Worm (Caenorhabditis elegans): Measurements from ENCODE around the gene nep-24.
"Not testable (repeated sequence)": the region's sequence is repeated elsewhere in the genome, so short reads cannot be mapped to it uniquely, and the experiment has no call there.

Gene nep-24

DNA sequence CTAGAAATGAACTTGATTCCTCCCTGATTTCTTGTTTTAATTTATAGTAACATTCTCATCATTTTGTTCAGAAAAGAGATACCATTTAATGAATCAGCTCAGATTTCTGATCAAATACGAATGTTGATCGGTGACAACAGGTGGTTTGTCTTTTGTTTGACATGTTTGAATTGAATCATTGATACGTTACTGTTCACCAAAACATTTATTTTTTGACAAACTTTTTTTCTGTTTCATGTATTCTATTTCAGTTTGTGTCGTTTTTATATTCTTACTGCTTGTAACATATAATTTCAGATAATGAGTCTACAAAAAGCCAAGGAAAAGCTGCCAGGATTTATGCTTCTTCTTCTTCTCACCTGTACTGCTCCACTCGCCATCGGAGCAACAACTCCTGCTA lies at the start of gene nep-24:
nep-24 (plus strand) TSS at position 301 of the 400 bp plus-strand sequence.
- no peak for TF ChIP-seq ceh-82 (tag; optimal IDR thresholded peaks at IDR 0.05)
- no peak for TF ChIP-seq madf-5 (GFP tag; IDR thresholded peaks at IDR 0.05)
- no peak for TF ChIP-seq lin-29 (GFP tag; IDR thresholded peaks at IDR 0.05)
- no peak for TF ChIP-seq ama-1 (optimal IDR thresholded peaks at IDR 0.05)
- TF ChIP-seq cey-2 (tag; optimal IDR thresholded peaks at IDR 0.05; ENCODE audit: borderline replicate concordance, insufficient read depth): no peak
- no peak for TF ChIP-seq lir-3 (tag; optimal IDR thresholded peaks at IDR 0.05)
- no peak for TF ChIP-seq spr-3 (GFP tag; optimal IDR thresholded peaks at IDR 0.05)
- no peak for TF ChIP-seq Y5F2A.4 (GFP tag; optimal IDR thresholded peaks at IDR 0.05)
- no peak for TF ChIP-seq T20F7.1 (GFP tag; optimal IDR thresholded peaks at IDR 0.05)
- TF ChIP-seq T26A8.4 (GFP tag; IDR thresholded peaks at IDR 0.05): no peak
- no peak for TF ChIP-seq Y75B8A.6 (GFP tag; IDR thresholded peaks at IDR 0.05)
- TF ChIP-seq hif-1 (tag; optimal IDR thresholded peaks at IDR 0.05): no peak
- no peak for TF ChIP-seq lin-13 (GFP tag; optimal IDR thresholded peaks at IDR 0.05)
- no peak for TF ChIP-seq dmd-9 (GFP tag; IDR thresholded peaks at IDR 0.05)

ce11 chrIV:16882414-16882813 lies 41.8 kb upstream of the nep-24 start:
- 0 out of 2 replicates have a peak, but pooled peaks have one; percentile 48 for TF ChIP-seq snpc-1.2 (GFP tag; IDR thresholded peaks at IDR 0.05)

ce11 chrIV:16888580-16888979 lies 35.6 kb upstream of the nep-24 start:
- TF ChIP-seq ces-1 (GFP tag; optimal IDR thresholded peaks at IDR 0.05) (no peak), snpc-1.2 (GFP tag; IDR thresholded peaks at IDR 0.05) (peak; percentile 65)

- TF ChIP-seq daf-8 (GFP tag; IDR thresholded peaks at IDR 0.05); madf-5 (GFP tag; IDR thresholded peaks at IDR 0.05); F37D6.2 (tag; optimal IDR thresholded peaks at IDR 0.05): not testable (repeated sequence)
These were observed 28.9 kb upstream of the nep-24 start, which contains the start of gene T06A10.2 for ce11 chrIV:16895288-16895687. Gene T06A10.2, plus strand, starts transcription at chrIV:16895588.

DNA sequence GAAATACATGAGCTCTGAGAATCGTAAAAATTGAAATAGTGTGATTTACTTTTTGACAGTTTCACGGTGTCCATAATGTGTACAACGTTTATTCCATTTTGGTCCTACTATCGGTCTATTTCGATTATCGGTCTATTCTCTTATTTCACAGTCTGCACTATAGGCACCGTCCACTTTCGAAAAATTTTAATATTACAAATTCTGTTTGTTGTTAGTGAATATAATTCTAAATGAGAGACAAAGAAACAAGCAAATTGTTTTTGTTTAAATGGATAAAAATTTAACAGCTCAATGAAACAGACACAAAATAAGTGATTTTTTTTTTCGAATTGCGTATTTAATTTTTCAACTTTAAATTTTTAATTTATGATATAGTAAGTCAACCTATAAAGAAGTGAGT lies 26.0 kb upstream of the nep-24 start:
- TF ChIP-seq unc-62 (GFP tag; optimal IDR thresholded peaks at IDR 0.05 in 1 of 2) (peak in 1 of 2 experiments; percentile 91), unc-62 (tag; optimal IDR thresholded peaks at IDR 0.05) (no peak), ZK546.5 (tag; optimal IDR thresholded peaks at IDR 0.05) (no peak)

ce11 chrIV:16915751-16916150 lies 8.4 kb upstream of the nep-24 start, which contains the start of gene Y116A8C.3:
Gene Y116A8C.3, plus strand, starts transcription at chrIV:16916051.
- TF ChIP-seq hlh-30 (tag; optimal IDR thresholded peaks at IDR 0.05; ENCODE audit: insufficient read depth): no peak
- no peak for TF ChIP-seq unc-130 (GFP tag; optimal IDR thresholded peaks at IDR 0.05)
- no peak for TF ChIP-seq sdz-12 (GFP tag; optimal IDR thresholded peaks at IDR 0.05)
- TF ChIP-seq rbr-2 (tag; optimal IDR thresholded peaks at IDR 0.05): no peak
- 0 out of 2 replicates have a peak, but pooled peaks have one; percentile 22 for TF ChIP-seq snpc-1.2 (GFP tag; IDR thresholded peaks at IDR 0.05)
- no peak for TF ChIP-seq saeg-2 (GFP tag; IDR thresholded peaks at IDR 0.05)

DNA sequence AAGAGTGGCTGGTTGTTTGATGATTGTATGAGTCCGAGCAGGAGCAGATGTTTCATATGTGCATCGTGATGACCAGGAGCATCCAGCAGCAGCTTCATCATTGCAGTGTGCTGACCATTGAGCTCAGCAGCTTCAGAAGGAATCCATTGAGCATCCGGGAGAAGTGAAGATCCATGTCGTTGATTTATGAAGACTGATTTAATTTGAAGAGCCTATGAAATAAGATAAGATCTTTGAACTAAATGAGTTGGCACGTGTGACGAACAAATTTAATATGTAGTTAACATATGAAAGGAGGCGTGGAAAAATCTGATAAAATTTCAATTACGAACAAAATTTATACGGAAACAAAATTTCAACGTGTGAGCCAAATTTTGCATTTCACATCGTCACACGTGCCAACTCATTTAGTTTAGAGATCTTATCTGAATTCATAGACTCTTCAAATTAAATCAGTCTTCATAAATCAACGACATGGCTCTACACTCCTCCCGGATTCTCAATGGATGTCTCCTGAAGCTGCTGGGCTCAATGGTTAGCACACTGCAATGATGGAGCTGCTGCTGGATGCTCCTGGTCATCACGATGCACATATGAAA lies 6.3 kb upstream of the nep-24 start, which contains the start of the genes Y116A8C.469 and Y116A8C.468:
Y116A8C.469 (minus strand) TSS at position 101 of the 599 bp plus-strand sequence.
Y116A8C.468 (plus strand) TSS at position 549 of the 599 bp plus-strand sequence.
- TF ChIP-seq fos-1 (tag; optimal IDR thresholded peaks at IDR 0.05) (no peak), nhr-6 (tag; optimal IDR thresholded peaks at IDR 0.05) (no peak), F26F4.8 (GFP tag; conservative IDR thresholded peaks at IDR 0.05) (no peak), mep-1 (tag; optimal IDR thresholded peaks at IDR 0.05) (no peak), nhr-41 (GFP tag; IDR thresholded peaks at IDR 0.05) (no peak), daf-16 (GFP tag; optimal IDR thresholded peaks at IDR 0.05) (no peak), daf-16 (tag; optimal IDR thresholded peaks at IDR 0.05) (no peak), aha-1 (tag) (no peak), daf-12 (tag; optimal IDR thresholded peaks at IDR 0.05) (no peak), nhr-48 (tag; optimal IDR thresholded peaks at IDR 0.05) (no peak), hif-1 (tag; optimal IDR thresholded peaks at IDR 0.05) (no peak), set-16 (GFP tag; IDR thresholded peaks at IDR 0.05) (no peak), spr-1 (tag; optimal IDR thresholded peaks at IDR 0.05) (no peak), hlh-30 (tag; optimal IDR thresholded peaks at IDR 0.05; ENCODE audit: insufficient read depth) (no peak), daf-19 (GFP tag; conservative IDR thresholded peaks at IDR 0.05) (no peak), mdt-29 (GFP tag; IDR thresholded peaks at IDR 0.05) (no peak), nhr-11 (tag; optimal IDR thresholded peaks at IDR 0.05) (no peak)

Measured in whole organism, L4 larva.